Fruit fly (Drosophila melanogaster) ovary, adult (tissue): ENCODE data around the gene CG6834.

Experiments used
- CG17801 ChIP-seq: fragments of 200-800 bp; optimal IDR thresholded peaks from 2 replicates; lab custom pipeline; 2019; ENCODE audit warnings: missing biosample characterization, mild to moderate bottlenecking, missing genetic modification characterization, moderate library complexity; ENCODE audit not compliant: partially characterized antibody

CG6834 gene

DNA sequence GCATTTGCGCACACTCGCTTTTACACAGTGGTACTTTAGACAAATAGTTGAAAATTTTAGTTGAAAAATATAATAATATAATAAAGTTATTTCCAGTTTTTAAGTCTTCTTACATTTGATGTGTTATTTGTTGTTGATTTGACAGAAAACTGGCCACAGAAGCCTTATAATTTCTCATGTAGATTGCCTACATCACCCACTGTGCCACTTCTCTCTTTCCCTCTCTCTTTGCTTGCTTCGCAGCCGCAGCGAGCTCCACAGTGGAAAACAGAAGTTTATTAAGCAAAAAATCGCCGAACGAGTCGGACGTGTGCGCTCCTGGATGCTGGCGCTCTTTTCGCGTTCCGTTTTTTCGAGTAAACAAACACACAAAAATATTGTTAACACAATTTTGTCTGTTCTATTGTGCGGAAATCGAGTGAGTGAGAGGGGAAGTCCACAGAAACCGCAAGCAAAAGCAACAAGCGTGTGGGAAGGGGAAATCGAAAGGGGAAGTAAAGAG is 32.0 kb downstream of the CG6834 start, which contains the start of gene CG42327:
Gene CG42327, plus strand, starts transcription at position 277 of the 502 bp plus-strand sequence.
- TF ChIP-seq CG17801 (GFP tag; lab: Kevin White, UChicago), result peak; percentile 87

DNA sequence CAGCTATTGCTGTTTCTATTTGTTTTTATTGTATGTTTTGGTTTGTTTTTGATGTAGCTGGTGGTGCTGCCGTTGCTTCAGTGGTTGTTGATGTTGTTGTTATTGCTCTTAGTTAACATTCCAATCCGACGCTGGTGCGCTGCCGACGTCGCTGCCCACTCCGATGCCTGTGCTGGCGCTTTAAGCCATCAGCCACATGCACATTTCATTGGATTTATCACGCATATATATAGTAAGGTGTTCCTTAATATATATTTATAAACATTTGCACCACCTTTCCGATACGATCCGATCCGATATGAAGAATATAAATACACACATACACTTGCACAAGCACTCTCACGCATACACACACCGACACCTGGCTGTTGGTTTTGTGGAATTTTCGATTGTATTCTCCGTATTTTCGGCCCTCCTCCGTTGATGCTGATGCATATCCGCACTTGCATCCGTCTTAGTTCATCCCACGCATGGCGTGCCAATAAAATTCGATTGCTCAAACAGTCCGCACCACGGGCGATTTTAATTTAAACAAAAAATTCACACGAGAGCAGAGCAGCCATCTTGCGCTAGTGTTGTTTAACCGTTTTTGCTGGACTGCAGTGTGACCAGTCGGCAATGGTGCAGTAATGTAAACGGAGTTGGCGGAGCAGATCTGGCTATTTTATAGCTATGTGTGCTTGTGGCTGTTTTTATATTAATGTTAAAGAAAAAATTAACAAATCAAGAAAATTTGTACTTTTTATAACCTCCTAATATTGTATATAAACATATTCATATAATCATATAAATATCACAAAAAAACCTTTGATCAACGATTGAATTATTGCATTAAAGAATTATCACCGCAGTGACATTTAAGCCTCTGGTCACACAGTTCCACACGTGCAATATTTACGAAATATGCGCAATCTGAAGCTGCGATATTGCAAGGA is 37.6 kb downstream of the CG6834 start, which contains the start of the genes Csk and Elp1:
Gene Csk, minus strand, starts transcription at position 602 of the 935 bp plus-strand sequence.
Gene Elp1, plus strand, starts transcription at position 867 of the 935 bp plus-strand sequence.
- peak; percentile 55 for TF ChIP-seq CG17801 (GFP tag; lab: Kevin White, UChicago)

DNA sequence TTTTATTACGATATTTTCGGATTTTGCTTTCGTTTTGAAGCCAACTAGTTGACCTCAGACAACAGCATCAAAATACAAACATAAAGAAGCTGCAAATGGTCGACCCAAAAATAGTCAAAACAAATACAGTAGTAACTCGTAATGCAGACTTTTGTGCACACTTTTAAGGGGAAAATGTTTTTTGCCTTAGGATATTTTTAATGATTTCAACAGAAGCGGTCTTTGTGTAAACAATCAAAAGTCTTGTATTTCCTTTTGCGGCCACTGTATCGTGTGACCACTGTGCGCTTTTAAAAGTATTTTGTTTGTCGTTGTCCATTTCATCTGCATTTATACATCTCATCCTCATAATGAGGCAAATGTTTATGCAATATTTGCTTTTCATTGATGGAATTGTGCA is 38.5 kb downstream of the CG6834 start:
- peak; percentile 74 for TF ChIP-seq CG17801 (GFP tag; lab: Kevin White, UChicago)

DNA sequence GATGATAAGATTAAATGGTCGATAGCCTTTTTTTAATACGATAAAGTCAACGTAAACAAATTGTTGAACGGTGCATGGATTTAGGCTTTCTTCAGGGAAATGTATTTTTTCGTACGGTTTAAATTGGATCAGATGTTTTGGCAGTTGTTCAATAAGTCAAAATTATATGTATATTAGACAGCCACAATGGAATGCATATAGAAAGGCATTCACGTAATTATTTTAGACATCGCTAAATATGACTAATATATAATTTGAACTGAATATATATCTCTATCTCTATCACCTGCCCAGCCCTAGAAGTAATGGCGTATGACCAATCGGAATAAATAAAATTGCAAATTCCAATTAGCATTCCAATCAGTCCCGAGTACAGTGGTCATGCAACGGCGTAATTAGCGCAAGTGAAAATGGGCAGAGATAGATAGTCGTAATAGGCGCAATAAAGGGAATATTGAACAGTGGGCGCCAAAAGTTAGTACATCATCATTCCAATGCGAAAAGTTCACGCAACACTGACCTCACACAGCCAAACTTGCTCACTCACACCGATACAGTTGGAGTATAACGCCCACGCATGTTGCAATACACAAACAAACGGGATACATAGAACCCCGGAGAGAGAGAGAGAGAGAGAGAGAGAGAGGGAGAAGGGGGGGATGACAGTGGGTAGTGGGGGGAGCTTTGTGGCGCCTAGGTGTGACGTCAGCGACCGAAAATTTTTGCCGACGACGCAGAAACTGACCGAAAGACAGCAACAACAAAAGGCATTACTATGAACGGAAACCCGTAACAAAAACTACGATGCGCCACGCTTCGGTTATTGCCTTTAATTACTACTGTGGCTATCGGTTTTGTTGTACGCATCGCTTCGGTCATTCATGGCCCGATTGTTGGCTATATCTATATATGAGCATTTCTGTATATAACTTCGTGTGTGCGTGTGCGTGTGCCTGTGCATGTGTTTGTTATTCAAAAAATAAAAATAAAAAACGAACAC is 39.3 kb downstream of the CG6834 start:
- no peak for TF ChIP-seq CG17801 (GFP tag; lab: Kevin White, UChicago)

DNA sequence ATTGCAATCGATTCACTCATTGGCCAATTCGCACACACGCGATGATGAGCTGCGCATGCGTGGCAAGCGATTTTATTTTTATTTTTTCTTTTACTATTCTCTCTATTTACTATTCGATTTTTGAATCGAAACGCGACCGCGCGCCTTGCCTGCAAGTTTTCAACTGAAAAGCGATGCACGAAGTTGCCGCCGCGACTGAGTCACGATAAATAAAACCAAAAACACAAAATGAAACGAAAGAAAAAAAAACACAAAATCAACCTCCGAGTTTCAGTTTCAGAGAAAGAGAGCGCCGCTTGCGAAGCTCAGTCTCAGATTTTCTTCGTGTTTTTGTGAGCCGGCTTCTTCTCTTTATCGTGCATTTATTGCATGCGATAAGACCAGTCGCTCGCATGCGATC is 41.1 kb downstream of the CG6834 start:
- TF ChIP-seq CG17801 (GFP tag; lab: Kevin White, UChicago), result peak; percentile 83

DNA sequence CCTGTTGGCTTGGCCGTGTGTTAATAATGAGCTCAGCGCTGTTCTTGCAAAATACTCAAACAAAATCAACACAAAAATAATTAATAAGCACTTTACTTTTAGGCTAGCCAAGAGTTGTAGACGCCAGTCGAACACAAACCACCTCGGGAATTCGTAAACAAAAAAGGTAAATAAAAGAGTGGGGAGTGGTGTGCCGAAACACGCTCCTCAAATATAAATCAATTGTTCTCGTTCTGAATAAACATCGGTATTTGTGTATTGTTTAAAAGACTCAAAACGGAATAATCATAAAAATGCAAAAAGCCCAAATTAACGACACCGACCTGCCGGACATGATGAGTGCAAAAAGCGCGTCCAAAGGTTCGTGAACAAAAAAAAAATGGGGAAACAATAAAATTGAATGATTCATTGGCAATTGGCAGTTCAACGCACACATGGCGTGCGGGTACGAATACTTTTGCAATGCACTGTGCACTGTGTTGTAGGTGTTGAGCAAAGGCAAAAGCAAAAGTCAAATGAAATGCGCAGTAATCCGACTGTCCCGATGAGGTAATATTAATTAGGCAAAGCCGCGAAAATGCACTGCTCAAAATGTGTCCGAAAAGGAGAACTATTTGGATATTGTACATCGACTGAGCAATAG is 47.9 kb downstream of the CG6834 start:
- TF ChIP-seq CG17801 (GFP tag; lab: Kevin White, UChicago), result peak; percentile 39

DNA sequence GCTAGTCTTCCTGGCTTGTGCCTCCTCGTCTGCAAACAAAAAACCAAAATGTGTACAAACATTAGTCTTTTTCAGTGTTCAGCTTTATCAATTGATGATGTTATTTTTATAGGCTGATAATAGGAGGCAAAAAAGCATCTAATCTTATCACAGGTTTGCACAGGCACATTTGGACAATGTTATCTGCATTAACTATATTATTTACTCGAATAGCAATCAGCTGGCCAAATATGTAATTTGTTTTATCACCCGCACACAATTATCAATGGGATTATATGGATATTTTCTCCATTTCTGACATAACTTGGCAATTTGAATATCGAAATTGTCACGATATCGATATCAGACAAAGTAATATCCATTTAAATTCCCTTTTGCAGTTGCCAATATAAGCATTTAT is 50.3 kb downstream of the CG6834 start:
- no peak for TF ChIP-seq CG17801 (GFP tag; lab: Kevin White, UChicago)
